Worm (Caenorhabditis elegans) whole organism, L4 larva: Measurements from ENCODE around the gene B0303.14.
A peak's percentile ranks its signal among the peaks of the same experiment; 100 is the strongest.

Source experiments
- ZK546.5 ChIP-seq, 2 experiments: sonication (generic microtip); optimal IDR thresholded peaks; 2 replicates each; lab custom pipeline; 2017; ENCODE audit warnings: missing biosample characterization in 2 of 2, missing genetic modification characterization in 2 of 2
- ama-1 ChIP-seq: fragments of 150-350 bp; optimal IDR thresholded peaks from 2 replicates; lab custom pipeline; 2014; ENCODE audit warnings: inconsistent platforms, mixed read lengths
- hlh-11 ChIP-seq: fragments of 200-800 bp; sonication (Bioruptor generic); optimal IDR thresholded peaks from 2 replicates; lab custom pipeline; 2018; ENCODE audit warnings: mild to moderate bottlenecking, missing genetic modification characterization, missing compliant biosample characterization
- mes-2 ChIP-seq: sonication (generic microtip); optimal IDR thresholded peaks from 2 replicates; lab custom pipeline; 2016; ENCODE audit warnings: missing genotype, mild to moderate bottlenecking, missing genetic modification characterization, missing compliant biosample characterization; ENCODE audit not compliant: poor library complexity, severe bottlenecking
- nhr-25 ChIP-seq: sonication (generic microtip); optimal IDR thresholded peaks from 2 replicates; lab custom pipeline; 2017; ENCODE audit warnings: missing genetic modification characterization, mild to moderate bottlenecking, missing compliant biosample characterization, antibody characterized with exemption, moderate library complexity, borderline replicate concordance; ENCODE audit not compliant: insufficient read depth
- pha-4 ChIP-seq, 2 experiments: fragments of 150-350 bp in 1 of 2; fragments of 200-800 bp in 1 of 2; sonication (Bioruptor generic) in 1 of 2; IDR thresholded peaks in 1 of 2; optimal IDR thresholded peaks in 1 of 2; 2 replicates each; pipeline versions ENCODE4 v1.3.6 to Lab custom; 2014 to 2022; ENCODE audit warnings: missing genetic modification characterization in 2 of 2, missing genetic modification reagents in 2 of 2, missing biosample characterization in 1 of 2, missing compliant biosample characterization in 1 of 2
- spr-1 ChIP-seq: sonication (generic microtip); optimal IDR thresholded peaks from 2 replicates; lab custom pipeline; 2016; ENCODE audit warnings: mild to moderate bottlenecking, missing genetic modification characterization, missing compliant biosample characterization
- spr-3 ChIP-seq: fragments of 200-800 bp; sonication (Bioruptor generic); optimal IDR thresholded peaks from 2 replicates; lab custom pipeline; 2018; ENCODE audit warnings: mild to moderate bottlenecking, missing genetic modification characterization, missing compliant biosample characterization
- zfp-3 ChIP-seq: fragments of 200-800 bp; sonication (Bioruptor generic); conservative IDR thresholded peaks from 2 replicates; pipeline ENCODE4 v1.3.6; 2022; ENCODE audit warnings: missing genetic modification reagents, missing genetic modification characterization, missing compliant biosample characterization

DNA sequence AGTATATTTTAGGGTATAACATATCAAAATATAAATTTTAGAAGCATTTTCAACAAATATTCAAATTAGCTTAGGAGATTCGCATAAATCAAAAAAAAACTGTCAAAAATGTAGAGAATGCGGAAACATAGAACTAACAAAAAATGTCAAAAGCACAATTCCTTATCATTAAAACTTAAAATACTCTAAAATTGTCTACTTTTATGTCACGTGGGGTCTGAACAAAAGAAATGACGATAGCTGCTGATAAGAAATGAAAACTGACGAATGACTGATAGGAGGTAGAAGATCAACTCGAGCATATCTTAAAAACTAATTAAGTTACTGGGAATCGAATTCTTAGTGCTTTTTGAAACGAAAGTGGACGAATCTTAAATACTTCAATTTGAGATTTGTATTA lies 17.7 kb upstream of the B0303.14 start:
- peak; percentile 3 for TF ChIP-seq mes-2
- no peak for TF ChIP-seq spr-1 (tag; lab: Kevin White, UChicago)
- TF ChIP-seq ama-1, result no peak
- TF ChIP-seq hlh-11, result peak; percentile 62
- no peak for TF ChIP-seq zfp-3 (GFP tag; lab: Robert Waterston, UW)
- TF ChIP-seq spr-3 (GFP tag; lab: Kevin White, UChicago), result no peak
- TF ChIP-seq nhr-25, result no peak
- TF ChIP-seq pha-4 (GFP tag; IDR thresholded peaks at IDR 0.05; lab: Robert Waterston, UW), result no peak
- no peak for TF ChIP-seq pha-4 (tag; optimal IDR thresholded peaks at IDR 0.05; lab: Kevin White, UChicago)
- TF ChIP-seq ZK546.5 (tag; optimal IDR thresholded peaks at IDR 0.05; lab: Kevin White, UChicago), result no peak
